Worm (Caenorhabditis elegans) whole organism, L3 larva: ENCODE measurements around the gene Y49F6B.20.

Source experiments
- ama-1 ChIP-seq: fragments of 150-350 bp; optimal IDR thresholded peaks from 2 replicates; lab custom pipeline; 2018
- ceh-9 ChIP-seq: sonication (generic microtip); optimal IDR thresholded peaks from 2 replicates; lab custom pipeline; 2018; ENCODE audit warnings: missing biosample characterization, missing genetic modification characterization
- lin-15B ChIP-seq: fragments of 150-350 bp; optimal IDR thresholded peaks from 2 replicates; lab custom pipeline; 2014; ENCODE audit warnings: missing biosample characterization, missing genetic modification characterization
- nhr-25 ChIP-seq: sonication (generic microtip); optimal IDR thresholded peaks from 2 replicates; lab custom pipeline; 2017; ENCODE audit warnings: missing biosample characterization, missing genetic modification characterization
- snpc-4 ChIP-seq: fragments of 150-350 bp; optimal IDR thresholded peaks from 2 replicates; lab custom pipeline; 2014; ENCODE audit warnings: missing biosample characterization, missing genetic modification characterization
- unc-39 ChIP-seq: sonication (generic microtip); optimal IDR thresholded peaks from 4 replicates; lab custom pipeline; 2017; ENCODE audit warnings: missing biosample characterization, missing genetic modification characterization

- TF ChIP-seq snpc-4 (tag; lab: Kevin White, UChicago) (peak; percentile 29), unc-39 (tag; lab: Kevin White, UChicago) (no peak), lin-15B (tag; lab: Kevin White, UChicago) (peak; percentile 51), nhr-25 (tag; lab: Kevin White, UChicago) (peak; percentile 76), ama-1 (peak; percentile 55), ceh-9 (tag; lab: Kevin White, UChicago) (no peak)
These were observed 48.6 kb upstream of the Y49F6B.20 start, which contains the start of gene clec-126 for ce11 chrII:3518961-3519544.
